Worm (Caenorhabditis elegans) whole organism, early embryonic: Measurements from ENCODE around the gene irld-22.

ENCODE experiments used
- B0310.2 ChIP-seq: sonication (generic microtip); optimal IDR thresholded peaks from 2 replicates; lab custom pipeline; 2016; ENCODE audit warnings: mild to moderate bottlenecking, missing genetic modification characterization, missing compliant biosample characterization
- F13C5.2 ChIP-seq: sonication (generic microtip); optimal IDR thresholded peaks from 2 replicates; lab custom pipeline; 2017; ENCODE audit warnings: mild to moderate bottlenecking, missing genetic modification characterization, inconsistent platforms, missing compliant biosample characterization
- aly-1 ChIP-seq: sonication (generic microtip); optimal IDR thresholded peaks from 2 replicates; lab custom pipeline; 2016; ENCODE audit warnings: missing genetic modification characterization, missing compliant biosample characterization
- ama-1 ChIP-seq: fragments of 150-350 bp; optimal IDR thresholded peaks from 2 replicates; lab custom pipeline; 2014
- ceh-13 ChIP-seq: fragments of 200-800 bp; sonication (Bioruptor generic); optimal IDR thresholded peaks from 2 replicates; lab custom pipeline; 2018; ENCODE audit warnings: mild to moderate bottlenecking, missing genetic modification characterization, missing compliant biosample characterization
- ceh-36 ChIP-seq: sonication (generic microtip); optimal IDR thresholded peaks from 2 replicates; lab custom pipeline; 2016; ENCODE audit warnings: missing genetic modification characterization, inconsistent platforms, missing compliant biosample characterization
- ets-7 ChIP-seq: sonication (generic microtip); optimal IDR thresholded peaks from 2 replicates; lab custom pipeline; 2016; ENCODE audit warnings: missing genotype, missing genetic modification characterization, missing compliant biosample characterization
- flt-1 ChIP-seq: fragments of 200-800 bp; sonication (Bioruptor generic); IDR thresholded peaks from 2 replicates; pipeline ENCODE4 v1.3.6; 2022; ENCODE audit warnings: missing genetic modification characterization, missing compliant biosample characterization
- hmbx-1 ChIP-seq: sonication (generic microtip); optimal IDR thresholded peaks from 2 replicates; lab custom pipeline; 2016; ENCODE audit warnings: mild to moderate bottlenecking, missing genetic modification characterization, missing compliant biosample characterization
- hmg-4 ChIP-seq: fragments of 200-800 bp; sonication (Bioruptor generic); optimal IDR thresholded peaks from 2 replicates; lab custom pipeline; 2018; ENCODE audit warnings: mild to moderate bottlenecking, missing genetic modification characterization, missing compliant biosample characterization
- hnd-1 ChIP-seq: sonication (generic microtip); optimal IDR thresholded peaks from 2 replicates; lab custom pipeline; 2016; ENCODE audit warnings: missing genetic modification characterization, missing compliant biosample characterization
- pes-1 ChIP-seq: fragments of 200-800 bp; sonication (Bioruptor generic); IDR thresholded peaks from 2 replicates; pipeline ENCODE4 v1.3.6; 2022; ENCODE audit warnings: missing genetic modification reagents, missing genetic modification characterization, missing compliant biosample characterization
- scrt-1 ChIP-seq: fragments of 200-800 bp; sonication (Bioruptor generic); IDR thresholded peaks from 2 replicates; pipeline ENCODE4 v1.3.6; 2022; ENCODE audit warnings: missing genetic modification characterization, missing compliant biosample characterization
- sea-1 ChIP-seq: fragments of 200-800 bp; sonication (Bioruptor generic); conservative IDR thresholded peaks from 2 replicates; pipeline ENCODE4 v1.3.6; 2022; ENCODE audit warnings: missing genetic modification characterization, missing compliant biosample characterization
- tbx-11 ChIP-seq: fragments of 200-800 bp; sonication (Bioruptor generic); IDR thresholded peaks from 2 replicates; pipeline ENCODE4 v1.3.6; 2022; ENCODE audit warnings: missing genetic modification characterization, missing compliant biosample characterization
- tbx-37 ChIP-seq: fragments of 200-800 bp; sonication (Bioruptor generic); conservative IDR thresholded peaks from 2 replicates; pipeline ENCODE4 v1.3.6; 2022; ENCODE audit warnings: missing genetic modification reagents, missing genetic modification characterization, missing compliant biosample characterization
- tra-4 ChIP-seq: sonication (generic microtip); optimal IDR thresholded peaks from 2 replicates; lab custom pipeline; 2017; ENCODE audit warnings: missing genetic modification characterization, missing compliant biosample characterization

The irld-22 gene

ce11 chrV:3931326-3931725 is 31.3 kb upstream of the irld-22 start, which contains the start of gene srx-63:
srx-63 (plus strand) TSS chrV:3931626.
- TF ChIP-seq scrt-1 (GFP tag; lab: Robert Waterston, UW) (no peak), B0310.2 (tag; lab: Kevin White, UChicago) (no peak)

DNA sequence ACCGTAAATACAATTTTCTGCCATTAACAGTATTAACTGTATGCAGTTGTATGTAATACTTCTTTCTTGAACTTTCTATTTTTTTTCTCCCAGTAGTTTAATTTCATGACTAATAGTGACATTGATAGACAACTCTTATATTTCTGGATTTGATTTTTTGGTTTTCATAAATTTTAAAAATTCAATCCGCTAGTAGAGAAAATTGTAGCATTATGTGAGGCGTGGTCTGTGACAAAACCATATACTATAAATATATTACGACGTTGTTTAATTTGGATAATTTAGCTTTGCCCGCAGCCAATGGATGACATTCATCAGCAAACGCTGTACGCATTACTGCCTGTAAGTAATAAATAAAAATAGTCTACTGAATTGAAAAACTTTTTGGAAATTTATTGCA is 29.1 kb upstream of the irld-22 start, which contains the start of gene srx-64:
Gene srx-64, plus strand, starts transcription at position 301 of the 400 bp plus-strand sequence.
- TF ChIP-seq ceh-13, result no peak
- TF ChIP-seq ceh-36 (tag; lab: Kevin White, UChicago), result no peak
- no peak for TF ChIP-seq pes-1 (GFP tag; lab: Robert Waterston, UW)
- no peak for TF ChIP-seq ets-7 (tag; lab: Kevin White, UChicago)
- no peak for TF ChIP-seq tra-4 (tag; lab: Kevin White, UChicago)
- TF ChIP-seq tbx-37 (GFP tag; lab: Robert Waterston, UW), result no peak
- no peak for TF ChIP-seq hmg-4
- TF ChIP-seq scrt-1 (GFP tag; lab: Robert Waterston, UW), result no peak
- no peak for TF ChIP-seq flt-1 (GFP tag; lab: Robert Waterston, UW)

DNA sequence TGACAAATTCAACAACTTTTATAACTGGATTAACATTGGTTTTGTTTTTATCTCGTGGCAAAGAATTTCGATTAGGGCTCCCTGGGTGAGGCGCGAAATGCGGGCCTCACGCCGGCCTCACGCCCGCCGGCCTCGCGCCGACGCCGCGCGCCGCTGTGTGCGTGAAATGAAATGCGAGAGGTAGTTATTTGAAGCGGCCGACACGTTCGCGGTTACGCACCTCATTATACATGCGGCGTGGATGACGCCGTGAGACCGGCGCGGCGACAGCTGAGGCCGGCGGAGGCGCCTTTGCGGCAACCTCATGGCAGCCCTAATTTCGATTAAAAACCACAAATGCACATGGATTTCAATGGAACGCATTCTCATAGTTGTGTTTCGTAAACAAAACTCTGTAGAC is 27.5 kb upstream of the irld-22 start:
- TF ChIP-seq ets-7 (tag; lab: Kevin White, UChicago), result no peak
- TF ChIP-seq tbx-11, result no peak
- TF ChIP-seq pes-1 (GFP tag; lab: Robert Waterston, UW), result no peak
- no peak for TF ChIP-seq tbx-37 (GFP tag; lab: Robert Waterston, UW)

ce11 chrV:3922547-3922946 is 22.5 kb upstream of the irld-22 start:
- no peak for TF ChIP-seq ets-7 (tag; lab: Kevin White, UChicago)
- TF ChIP-seq ama-1, result no peak
- no peak for TF ChIP-seq flt-1 (GFP tag; lab: Robert Waterston, UW)
- no peak for TF ChIP-seq sea-1 (GFP tag; lab: Robert Waterston, UW)
- TF ChIP-seq F13C5.2 (tag; lab: Kevin White, UChicago), result no peak

DNA sequence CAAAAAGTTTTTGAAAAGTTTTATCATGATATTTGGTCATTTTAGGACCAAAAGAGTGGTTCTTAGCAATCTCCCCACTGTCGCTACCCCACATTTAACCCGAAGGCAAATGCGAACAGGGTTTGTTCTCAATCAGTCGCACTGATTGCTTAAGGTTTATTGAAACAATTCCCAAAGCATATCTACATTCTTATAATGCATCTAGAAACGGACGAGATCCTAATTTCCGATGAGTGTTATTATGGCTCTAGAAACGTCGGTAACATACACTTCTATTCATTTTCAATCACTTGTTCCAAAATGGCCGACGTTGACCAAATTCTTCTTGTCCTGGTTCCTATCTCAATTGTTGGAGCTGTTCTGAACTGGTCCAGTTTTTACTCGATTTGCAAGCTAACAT is 21.6 kb upstream of the irld-22 start, which contains the start of gene srx-65:
Gene srx-65, plus strand, starts transcription at position 301 of the 400 bp plus-strand sequence.
- TF ChIP-seq ceh-36 (tag; lab: Kevin White, UChicago) (no peak), flt-1 (GFP tag; lab: Robert Waterston, UW) (no peak), hmg-4 (no peak), tbx-11 (no peak), tbx-37 (GFP tag; lab: Robert Waterston, UW) (no peak), ets-7 (tag; lab: Kevin White, UChicago) (no peak), B0310.2 (tag; lab: Kevin White, UChicago) (no peak), hmbx-1 (no peak), tra-4 (tag; lab: Kevin White, UChicago) (no peak), hnd-1 (no peak), scrt-1 (GFP tag; lab: Robert Waterston, UW) (no peak), sea-1 (GFP tag; lab: Robert Waterston, UW) (no peak), F13C5.2 (tag; lab: Kevin White, UChicago) (no peak), aly-1 (tag; lab: Kevin White, UChicago) (no peak), ceh-13 (no peak), pes-1 (GFP tag; lab: Robert Waterston, UW) (no peak), ama-1 (no peak)

ce11 chrV:3919289-3919688 is 19.3 kb upstream of the irld-22 start, which contains the start of gene srx-66:
srx-66 (plus strand) TSS chrV:3919589.
- TF ChIP-seq hmbx-1 (no peak), ceh-36 (tag; lab: Kevin White, UChicago) (no peak), ama-1 (no peak), pes-1 (GFP tag; lab: Robert Waterston, UW) (no peak), F13C5.2 (tag; lab: Kevin White, UChicago) (no peak), B0310.2 (tag; lab: Kevin White, UChicago) (no peak), tbx-11 (no peak), ceh-13 (no peak)

- TF ChIP-seq F13C5.2 (tag; lab: Kevin White, UChicago) (no peak), ets-7 (tag; lab: Kevin White, UChicago) (no peak), tbx-11 (no peak), B0310.2 (tag; lab: Kevin White, UChicago) (no peak), scrt-1 (GFP tag; lab: Robert Waterston, UW) (no peak), ceh-36 (tag; lab: Kevin White, UChicago) (no peak), sea-1 (GFP tag; lab: Robert Waterston, UW) (no peak), tra-4 (tag; lab: Kevin White, UChicago) (no peak), pes-1 (GFP tag; lab: Robert Waterston, UW) (no peak), flt-1 (GFP tag; lab: Robert Waterston, UW) (no peak), ceh-13 (no peak), hmbx-1 (no peak), tbx-37 (GFP tag; lab: Robert Waterston, UW) (no peak), ama-1 (no peak), hnd-1 (no peak), hmg-4 (no peak)
Observed at ce11 chrV:3916480-3916879, 16.5 kb upstream of the irld-22 start, which contains the start of gene srx-67. srx-67 (plus strand) TSS chrV:3916780.

ce11 chrV:3913131-3913530 is 13.1 kb upstream of the irld-22 start:
- TF ChIP-seq sea-1 (GFP tag; lab: Robert Waterston, UW) (no peak), tbx-37 (GFP tag; lab: Robert Waterston, UW) (no peak), hnd-1 (no peak), ets-7 (tag; lab: Kevin White, UChicago) (no peak), ama-1 (no peak), B0310.2 (tag; lab: Kevin White, UChicago) (no peak), pes-1 (GFP tag; lab: Robert Waterston, UW) (no peak), scrt-1 (GFP tag; lab: Robert Waterston, UW) (no peak)
